Worm (Caenorhabditis elegans): ENCODE results near the gene C25F9.9.

DNA sequence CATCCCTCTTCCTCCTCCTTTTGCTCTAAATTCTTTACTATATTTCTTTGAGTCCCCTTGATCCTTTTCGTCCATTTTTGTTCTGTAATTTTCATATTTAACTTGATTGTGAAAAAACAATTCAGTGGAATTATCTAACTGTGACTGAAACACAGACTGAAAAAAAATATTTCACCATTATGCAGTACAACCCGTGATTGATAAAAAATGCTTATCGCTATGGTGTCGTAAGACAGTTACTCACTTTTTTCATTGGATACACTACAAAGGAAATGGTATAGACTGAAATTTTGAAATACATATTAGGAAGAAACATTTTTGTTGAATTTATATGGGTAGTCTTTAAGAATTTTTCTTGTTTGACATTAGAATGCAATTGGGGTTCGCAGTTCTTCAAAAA is 51.2 kb downstream of the C25F9.9 start, which contains the start of gene Y43F8B.23:
- TF ChIP-seq Y75B8A.6 (GFP tag; IDR thresholded peaks at IDR 0.05) (no peak), zag-1 (tag; optimal IDR thresholded peaks at IDR 0.05) (no peak)
